Worm (Caenorhabditis elegans) whole organism, L2 larva: ENCODE results near the gene C14A6.12.

ENCODE experiments used
- C34F6.9 ChIP-seq: fragments of 150-350 bp; optimal IDR thresholded peaks from 2 replicates; lab custom pipeline; 2014; ENCODE audit warnings: missing biosample characterization, missing genetic modification characterization
- F13H6.1 ChIP-seq: sonication (generic microtip); optimal IDR thresholded peaks from 2 replicates; lab custom pipeline; 2016; ENCODE audit warnings: missing genetic modification characterization, missing compliant biosample characterization
- Y55F3AM.14 ChIP-seq: fragments of 200-800 bp; sonication (Bioruptor generic); optimal IDR thresholded peaks from 2 replicates; lab custom pipeline; 2018; ENCODE audit warnings: mild to moderate bottlenecking, missing genetic modification characterization, missing compliant biosample characterization
- ZK546.5 ChIP-seq: sonication (generic microtip); optimal IDR thresholded peaks from 2 replicates; lab custom pipeline; 2017; ENCODE audit warnings: missing biosample characterization, missing genetic modification characterization
- alr-1 ChIP-seq: fragments of 150-350 bp; optimal IDR thresholded peaks from 2 replicates; lab custom pipeline; 2014; ENCODE audit warnings: missing biosample characterization, missing genetic modification characterization
- aly-2 ChIP-seq: fragments of 150-350 bp; optimal IDR thresholded peaks from 2 replicates; lab custom pipeline; 2014; ENCODE audit warnings: missing biosample characterization, missing genetic modification characterization
- ama-1 ChIP-seq: fragments of 150-350 bp; optimal IDR thresholded peaks from 2 replicates; lab custom pipeline; 2018; ENCODE audit warnings: inconsistent platforms
- blmp-1 ChIP-seq: sonication (generic microtip); optimal IDR thresholded peaks from 2 replicates; lab custom pipeline; 2017; ENCODE audit warnings: missing genetic modification characterization, mild to moderate bottlenecking, missing compliant biosample characterization, antibody characterized with exemption, moderate library complexity; ENCODE audit not compliant: insufficient read depth
- ceh-16 ChIP-seq: fragments of 150-350 bp; optimal IDR thresholded peaks from 2 replicates; lab custom pipeline; 2014; ENCODE audit warnings: missing biosample characterization, missing genetic modification characterization
- crh-2 ChIP-seq: sonication (generic microtip); optimal IDR thresholded peaks from 2 replicates; lab custom pipeline; 2017; ENCODE audit warnings: missing biosample characterization, missing genetic modification characterization
- dmd-4 ChIP-seq: sonication (generic microtip); optimal IDR thresholded peaks from 2 replicates; lab custom pipeline; 2017; ENCODE audit warnings: missing biosample characterization, missing genetic modification characterization
- egl-27 ChIP-seq: sonication (generic microtip); optimal IDR thresholded peaks from 3 replicates; lab custom pipeline; 2017; ENCODE audit warnings: missing biosample characterization, missing genetic modification reagents, missing genetic modification characterization
- fos-1 ChIP-seq: fragments of 150-350 bp; optimal IDR thresholded peaks from 2 replicates; lab custom pipeline; 2014; ENCODE audit warnings: missing biosample characterization, missing genetic modification characterization
- gmeb-1 ChIP-seq: fragments of 150-350 bp; optimal IDR thresholded peaks from 2 replicates; lab custom pipeline; 2014; ENCODE audit warnings: missing biosample characterization, missing genetic modification characterization
- lin-11 ChIP-seq: fragments of 150-350 bp; sonication (generic microtip); optimal IDR thresholded peaks from 2 replicates; lab custom pipeline; 2014; ENCODE audit warnings: missing biosample characterization, missing genetic modification characterization, inconsistent platforms, mixed read lengths
- lin-13 ChIP-seq: fragments of 150-350 bp; optimal IDR thresholded peaks from 2 replicates; lab custom pipeline; 2014; ENCODE audit warnings: missing biosample characterization, missing genetic modification reagents, missing genetic modification characterization
- lsy-2 ChIP-seq, 2 experiments: fragments of 150-350 bp in 1 of 2; sonication (generic microtip) in 1 of 2; optimal IDR thresholded peaks; 2 replicates each; lab custom pipeline; 2014 to 2017; ENCODE audit warnings: missing biosample characterization in 2 of 2, missing genetic modification characterization in 2 of 2
- mab-5 ChIP-seq: fragments of 150-350 bp; optimal IDR thresholded peaks from 2 replicates; lab custom pipeline; 2014; ENCODE audit warnings: missing biosample characterization, missing genetic modification characterization
- mbf-1 ChIP-seq: sonication (generic microtip); optimal IDR thresholded peaks from 2 replicates; lab custom pipeline; 2017; ENCODE audit warnings: missing biosample characterization, missing genetic modification characterization
- mdl-1 ChIP-seq, 2 experiments: fragments of 150-350 bp in 1 of 2; sonication (generic microtip) in 1 of 2; optimal IDR thresholded peaks; 2 replicates each; lab custom pipeline; 2017; ENCODE audit warnings: missing biosample characterization in 2 of 2, missing genetic modification characterization in 2 of 2
- nhr-11 ChIP-seq: fragments of 150-350 bp; optimal IDR thresholded peaks from 2 replicates; lab custom pipeline; 2014; ENCODE audit warnings: missing biosample characterization, missing genetic modification characterization
- nhr-12 ChIP-seq: fragments of 150-350 bp; optimal IDR thresholded peaks from 2 replicates; lab custom pipeline; 2014; ENCODE audit warnings: missing biosample characterization, missing genetic modification characterization
- nhr-129 ChIP-seq: fragments of 150-350 bp; optimal IDR thresholded peaks from 2 replicates; lab custom pipeline; 2014; ENCODE audit warnings: missing biosample characterization, missing genetic modification characterization
- nhr-21 ChIP-seq: fragments of 150-350 bp; optimal IDR thresholded peaks from 2 replicates; lab custom pipeline; 2014; ENCODE audit warnings: missing biosample characterization, missing genetic modification characterization
- nhr-23 ChIP-seq: fragments of 150-350 bp; optimal IDR thresholded peaks from 2 replicates; lab custom pipeline; 2014; ENCODE audit warnings: missing biosample characterization, missing genetic modification reagents, missing genetic modification characterization
- nhr-237 ChIP-seq: fragments of 150-350 bp; optimal IDR thresholded peaks from 2 replicates; lab custom pipeline; 2014; ENCODE audit warnings: missing biosample characterization, missing genetic modification characterization
- nhr-6 ChIP-seq: fragments of 150-350 bp; optimal IDR thresholded peaks from 2 replicates; lab custom pipeline; 2014; ENCODE audit warnings: missing biosample characterization, missing genetic modification characterization
- nhr-77 ChIP-seq: fragments of 150-350 bp; optimal IDR thresholded peaks from 2 replicates; lab custom pipeline; 2014; ENCODE audit warnings: missing biosample characterization, missing genetic modification characterization
- peb-1 ChIP-seq: fragments of 150-350 bp; optimal IDR thresholded peaks from 2 replicates; lab custom pipeline; 2014; ENCODE audit warnings: missing biosample characterization, missing genetic modification characterization
- skn-1 ChIP-seq: sonication (generic microtip); optimal IDR thresholded peaks from 2 replicates; lab custom pipeline; 2017; ENCODE audit warnings: missing biosample characterization, missing genetic modification characterization
- sma-3 ChIP-seq: sonication (generic microtip); optimal IDR thresholded peaks from 2 replicates; lab custom pipeline; 2016; ENCODE audit warnings: missing genetic modification reagents, missing genetic modification characterization, missing compliant biosample characterization
- sma-9 ChIP-seq, 2 experiments: fragments of 150-350 bp in 1 of 2; sonication (generic microtip) in 1 of 2; optimal IDR thresholded peaks; 2 replicates each; lab custom pipeline; 2014 to 2016; ENCODE audit warnings: missing genetic modification characterization in 2 of 2, mild to moderate bottlenecking in 1 of 2, missing biosample characterization in 1 of 2, missing compliant biosample characterization in 1 of 2, missing genetic modification reagents in 1 of 2, moderate library complexity in 1 of 2
- unc-39 ChIP-seq: fragments of 150-350 bp; optimal IDR thresholded peaks from 2 replicates; lab custom pipeline; 2014; ENCODE audit warnings: missing biosample characterization, missing genetic modification characterization
- unc-62 ChIP-seq: fragments of 150-350 bp; optimal IDR thresholded peaks from 2 replicates; lab custom pipeline; 2014; ENCODE audit warnings: missing biosample characterization, missing genetic modification reagents, missing genetic modification characterization
- zag-1 ChIP-seq: fragments of 150-350 bp; optimal IDR thresholded peaks from 2 replicates; lab custom pipeline; 2014; ENCODE audit warnings: missing biosample characterization, missing genetic modification characterization
- ztf-1 ChIP-seq: fragments of 200-800 bp; sonication (Bioruptor generic); conservative IDR thresholded peaks from 2 replicates; pipeline ENCODE4 v1.3.6; 2022; ENCODE audit warnings: missing genetic modification characterization, missing compliant biosample characterization
- ztf-4 ChIP-seq: fragments of 150-350 bp; optimal IDR thresholded peaks from 2 replicates; lab custom pipeline; 2014; ENCODE audit warnings: missing biosample characterization, missing genetic modification characterization

Gene C14A6.12

DNA sequence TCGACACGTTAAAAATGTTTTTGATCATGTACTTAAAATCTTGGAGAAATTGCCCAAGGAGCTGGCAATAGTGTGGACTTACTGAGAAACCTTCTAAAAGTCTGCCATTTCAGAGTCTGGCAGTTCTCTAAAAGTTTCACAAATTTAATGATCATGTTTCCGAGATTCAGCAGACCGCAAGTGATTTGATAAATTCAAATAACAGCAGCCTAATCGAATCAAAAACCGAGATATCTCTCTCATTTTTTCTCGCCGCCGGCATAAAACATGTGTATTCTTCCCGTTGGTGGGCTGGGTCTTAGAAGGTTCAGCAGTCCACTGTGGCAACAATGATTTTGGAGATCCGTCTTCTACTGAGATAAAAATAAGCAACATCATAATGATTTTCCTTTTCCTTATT is 26.7 kb upstream of the C14A6.12 start, which contains the start of gene clec-246:
Gene clec-246, plus strand, starts transcription at position 301 of the 400 bp plus-strand sequence.
- TF ChIP-seq ztf-4 (tag; lab: Kevin White, UChicago) (no peak), unc-62 (GFP tag; lab: Kevin White, UChicago) (no peak), sma-9 (GFP tag; optimal IDR thresholded peaks at IDR 0.05; lab: Kevin White, UChicago) (no peak), sma-9 (tag; optimal IDR thresholded peaks at IDR 0.05; lab: Kevin White, UChicago) (no peak), C34F6.9 (tag; lab: Kevin White, UChicago) (no peak)

ce11 chrV:18188328-18188727 is 25.9 kb upstream of the C14A6.12 start, which contains the start of gene clec-245:
clec-245 (minus strand) TSS chrV:18188428.
- TF ChIP-seq mab-5 (no peak), unc-39 (no peak), alr-1 (no peak), ceh-16 (no peak), mbf-1 (no peak), crh-2 (tag; lab: Kevin White, UChicago) (no peak), unc-62 (GFP tag; lab: Kevin White, UChicago) (no peak), mdl-1 (tag; optimal IDR thresholded peaks at IDR 0.05; lab: Kevin White, UChicago) (no peak), nhr-6 (tag; lab: Kevin White, UChicago) (no peak), aly-2 (tag; lab: Kevin White, UChicago) (no peak), sma-3 (no peak), peb-1 (tag; lab: Kevin White, UChicago) (no peak), zag-1 (tag; lab: Kevin White, UChicago) (no peak), Y55F3AM.14 (GFP tag; lab: Kevin White, UChicago) (no peak), nhr-23 (no peak), dmd-4 (tag; lab: Kevin White, UChicago) (no peak), lsy-2 (tag; optimal IDR thresholded peaks at IDR 0.05; lab: Kevin White, UChicago) (no peak), lin-13 (GFP tag; lab: Kevin White, UChicago) (no peak), fos-1 (tag; lab: Kevin White, UChicago) (no peak), blmp-1 (tag; lab: Kevin White, UChicago) (no peak)

DNA sequence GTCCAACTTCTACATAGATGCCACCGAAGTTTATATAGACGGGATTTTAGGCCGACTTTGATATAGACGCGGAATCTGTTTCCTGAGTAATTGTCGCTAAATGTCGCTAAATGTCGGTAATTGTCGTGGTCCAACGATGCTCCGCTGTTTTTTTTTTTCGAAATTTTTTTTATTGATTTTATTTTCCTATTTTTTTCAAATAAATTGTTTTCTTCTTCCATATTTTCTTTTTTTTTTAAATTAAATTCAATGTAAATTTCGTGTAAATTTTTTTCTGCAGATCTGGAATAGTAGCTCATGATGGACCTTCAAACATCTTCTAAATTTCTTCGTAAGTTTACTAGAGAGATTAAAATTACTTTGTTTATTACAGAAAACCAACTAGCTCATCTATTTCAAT is 22.4 kb upstream of the C14A6.12 start, which contains the start of gene C31G12.3:
Gene C31G12.3, plus strand, starts transcription at position 301 of the 400 bp plus-strand sequence.
- TF ChIP-seq aly-2 (tag; lab: Kevin White, UChicago) (no peak), F13H6.1 (tag; lab: Kevin White, UChicago) (no peak), ztf-1 (GFP tag; lab: Robert Waterston, UW) (no peak), alr-1 (no peak), dmd-4 (tag; lab: Kevin White, UChicago) (no peak), lin-13 (GFP tag; lab: Kevin White, UChicago) (no peak), mbf-1 (no peak), blmp-1 (tag; lab: Kevin White, UChicago) (no peak), ztf-4 (tag; lab: Kevin White, UChicago) (no peak), nhr-11 (no peak), sma-9 (GFP tag; optimal IDR thresholded peaks at IDR 0.05; lab: Kevin White, UChicago) (no peak), sma-9 (tag; optimal IDR thresholded peaks at IDR 0.05; lab: Kevin White, UChicago) (no peak), unc-39 (no peak), lin-11 (tag; lab: Kevin White, UChicago) (no peak)

DNA sequence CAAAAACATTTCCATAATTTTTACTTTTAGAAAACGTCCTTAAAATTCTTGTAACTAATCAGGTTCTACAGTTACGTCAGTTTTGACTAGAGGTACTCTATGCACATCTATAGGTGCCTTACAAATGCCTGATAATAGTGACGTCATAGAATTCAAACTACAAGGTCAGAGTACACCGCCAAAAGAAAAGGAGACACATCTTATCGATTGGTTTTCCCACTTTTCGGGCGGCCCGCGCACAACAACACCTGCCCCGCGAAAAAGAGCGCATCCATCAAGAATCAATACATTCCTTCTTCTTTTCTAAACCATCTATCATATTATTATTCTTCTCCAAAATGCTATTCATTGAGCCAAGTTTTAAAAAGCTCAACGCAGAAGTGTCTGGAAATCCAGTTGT is 17.2 kb upstream of the C14A6.12 start, which contains the start of gene C31G12.1:
Gene C31G12.1, plus strand, starts transcription at position 301 of the 400 bp plus-strand sequence.
- TF ChIP-seq mbf-1 (no peak), lin-13 (GFP tag; lab: Kevin White, UChicago) (no peak), ZK546.5 (tag; lab: Kevin White, UChicago) (no peak), blmp-1 (tag; lab: Kevin White, UChicago) (no peak), sma-9 (GFP tag; optimal IDR thresholded peaks at IDR 0.05; lab: Kevin White, UChicago) (no peak), sma-9 (tag; optimal IDR thresholded peaks at IDR 0.05; lab: Kevin White, UChicago) (no peak), mab-5 (no peak), peb-1 (tag; lab: Kevin White, UChicago) (no peak), nhr-23 (no peak), sma-3 (no peak), unc-39 (no peak), nhr-6 (tag; lab: Kevin White, UChicago) (no peak), nhr-129 (tag; lab: Kevin White, UChicago) (no peak), nhr-12 (no peak), lin-11 (tag; lab: Kevin White, UChicago) (no peak), egl-27 (no peak), nhr-77 (no peak)

DNA sequence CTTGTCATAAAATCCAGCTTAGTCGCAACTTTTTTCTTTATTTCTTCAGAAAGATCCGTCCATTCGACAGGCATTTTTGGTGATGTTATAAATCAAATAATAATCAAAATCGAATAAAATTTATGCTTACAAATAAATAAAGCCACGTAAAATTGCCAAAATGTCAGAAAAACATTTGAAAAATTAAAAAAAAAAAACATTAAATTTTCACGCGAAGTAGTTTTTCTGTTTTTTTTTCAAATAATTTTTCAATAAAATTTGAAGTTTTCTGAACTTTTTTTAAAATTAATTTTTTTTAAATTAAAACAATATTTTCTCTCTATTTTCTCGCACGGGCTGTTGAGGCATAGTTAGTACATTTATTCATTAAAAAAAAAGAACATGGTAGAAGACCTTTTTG is 16.2 kb upstream of the C14A6.12 start, which contains the start of gene C31G12.4:
Gene C31G12.4, minus strand, starts transcription at position 101 of the 400 bp plus-strand sequence.
- TF ChIP-seq F13H6.1 (tag; lab: Kevin White, UChicago) (no peak), nhr-23 (no peak), skn-1 (tag; lab: Kevin White, UChicago) (no peak), mab-5 (no peak), nhr-237 (tag; lab: Kevin White, UChicago) (no peak), sma-9 (GFP tag; optimal IDR thresholded peaks at IDR 0.05; lab: Kevin White, UChicago) (no peak), sma-9 (tag; optimal IDR thresholded peaks at IDR 0.05; lab: Kevin White, UChicago) (no peak), nhr-21 (no peak), ama-1 (lab: Kevin White, UChicago) (no peak), gmeb-1 (no peak)
- TF ChIP-seq, all 48 proteins: peak for 0
